Fruit fly (Drosophila melanogaster) whole organism, pupa: Measurements from ENCODE around the gene fy.
A peak's percentile ranks its signal among the peaks of the same experiment; 100 is the strongest.

Source experiments
- CG10348 ChIP-seq: fragments of 200-800 bp; sonication (Bioruptor generic); IDR thresholded peaks from 2 replicates; pipeline ENCODE4 v1.3.6; 2022; ENCODE audit warnings: missing biosample characterization, missing genetic modification characterization
- CG12605 ChIP-seq: fragments of 200-800 bp; sonication (Bioruptor generic); IDR thresholded peaks from 2 replicates; pipeline ENCODE4 v1.3.6; 2022; ENCODE audit warnings: missing biosample characterization, missing genetic modification characterization
- CG13204 ChIP-seq: fragments of 200-800 bp; sonication (Bioruptor generic); optimal IDR thresholded peaks from 2 replicates; lab custom pipeline; 2018; ENCODE audit warnings: missing biosample characterization, mild to moderate bottlenecking, missing genetic modification characterization, moderate library complexity
- CG14655 ChIP-seq: fragments of 200-800 bp; sonication (Bioruptor generic); optimal IDR thresholded peaks from 3 replicates; lab custom pipeline; 2017; ENCODE audit warnings: mild to moderate bottlenecking, missing biosample characterization, missing genetic modification reagents, missing genetic modification characterization
- CG15710 ChIP-seq: fragments of 200-800 bp; sonication (Bioruptor generic); optimal IDR thresholded peaks from 2 replicates; lab custom pipeline; 2018; ENCODE audit warnings: missing biosample characterization, mild to moderate bottlenecking, missing genetic modification characterization, moderate library complexity
- CG17806 ChIP-seq: fragments of 200-800 bp; sonication (Bioruptor generic); optimal IDR thresholded peaks from 2 replicates; lab custom pipeline; 2018; ENCODE audit warnings: missing biosample characterization, mild to moderate bottlenecking, missing genetic modification characterization, moderate library complexity
- CG32121 ChIP-seq: fragments of 200-800 bp; sonication (Bioruptor generic); IDR thresholded peaks from 2 replicates; pipeline ENCODE4 v1.3.6; 2022; ENCODE audit warnings: missing biosample characterization, missing genetic modification characterization
- CG34367 ChIP-seq: fragments of 200-800 bp; sonication (Bioruptor generic); optimal IDR thresholded peaks from 2 replicates; lab custom pipeline; 2018; ENCODE audit warnings: missing biosample characterization, mild to moderate bottlenecking, missing genetic modification characterization
- CG4496 ChIP-seq: fragments of 200-800 bp; sonication (Bioruptor generic); IDR thresholded peaks from 3 replicates; pipeline ENCODE4 v1.3.6; 2022; ENCODE audit warnings: missing biosample characterization, missing genetic modification characterization
- CG8159 ChIP-seq: fragments of 200-800 bp; sonication (Bioruptor generic); optimal IDR thresholded peaks from 3 replicates; lab custom pipeline; 2018; ENCODE audit warnings: missing biosample characterization, mild to moderate bottlenecking, missing genetic modification characterization, moderate library complexity
- CG8301 ChIP-seq: fragments of 200-800 bp; sonication (Bioruptor generic); optimal IDR thresholded peaks from 2 replicates; lab custom pipeline; 2018; ENCODE audit warnings: missing biosample characterization, mild to moderate bottlenecking, missing genetic modification characterization
- CG9948 ChIP-seq: fragments of 200-800 bp; sonication (Bioruptor generic); optimal IDR thresholded peaks from 2 replicates; lab custom pipeline; 2018; ENCODE audit warnings: missing biosample characterization, mild to moderate bottlenecking, missing genetic modification characterization, moderate library complexity
- D1 ChIP-seq: fragments of 200-800 bp; sonication (Bioruptor generic); optimal IDR thresholded peaks from 2 replicates; lab custom pipeline; 2018; ENCODE audit warnings: missing biosample characterization, mild to moderate bottlenecking, missing genetic modification characterization, moderate library complexity
- EcR ChIP-seq: fragments of 200-800 bp; sonication (Bioruptor generic); optimal IDR thresholded peaks from 3 replicates; lab custom pipeline; 2019; ENCODE audit warnings: missing biosample characterization, missing genetic modification characterization, mild to moderate bottlenecking, moderate library complexity, missing genetic modification reagents
- Ets98B ChIP-seq: fragments of 200-800 bp; sonication (Bioruptor generic); IDR thresholded peaks from 2 replicates; pipeline ENCODE4 v1.3.6; 2022; ENCODE audit warnings: missing biosample characterization, missing genetic modification characterization
- Pif1A ChIP-seq: fragments of 200-800 bp; sonication (Bioruptor generic); optimal IDR thresholded peaks from 3 replicates; lab custom pipeline; 2016; ENCODE audit warnings: missing biosample characterization, missing genetic modification characterization
- Pif1B ChIP-seq: fragments of 200-800 bp; sonication (Bioruptor generic); optimal IDR thresholded peaks from 3 replicates; lab custom pipeline; 2016; ENCODE audit warnings: missing biosample characterization, missing genetic modification characterization
- Snoo ChIP-seq: fragments of 200-800 bp; sonication (Bioruptor generic); optimal IDR thresholded peaks from 3 replicates; lab custom pipeline; 2017; ENCODE audit warnings: missing biosample characterization, mild to moderate bottlenecking, missing genetic modification characterization, inconsistent platforms
- fd96Ca ChIP-seq: fragments of 200-800 bp; sonication (Bioruptor generic); IDR thresholded peaks from 3 replicates; pipeline ENCODE4 v1.3.6; 2022; ENCODE audit warnings: missing biosample characterization, missing genetic modification characterization
- gl ChIP-seq: fragments of 200-800 bp; sonication (Bioruptor generic); optimal IDR thresholded peaks from 2 replicates; lab custom pipeline; 2018; ENCODE audit warnings: missing biosample characterization, mild to moderate bottlenecking, missing genetic modification characterization
- rn ChIP-seq: fragments of 200-800 bp; sonication (Bioruptor generic); IDR thresholded peaks from 2 replicates; pipeline ENCODE4 v1.3.6; 2022; ENCODE audit warnings: missing biosample characterization, missing genetic modification characterization

The fy gene

dm6 chr2L:8418113-8418885 is 15.2 kb upstream of the fy start:
- TF ChIP-seq CG13204 (GFP tag; lab: Kevin White, UChicago) (peak; percentile 18), Pif1B (no peak), gl (tag; lab: Kevin White, UChicago) (peak; percentile 44)

- TF ChIP-seq CG12605 (GFP tag; lab: Robert Waterston, UW) (no peak), Pif1B (no peak), CG34367 (tag; lab: Kevin White, UChicago) (no peak), CG14655 (GFP tag; lab: Kevin White, UChicago) (no peak), Snoo (tag; lab: Kevin White, UChicago) (no peak), Pif1A (GFP tag; lab: Kevin White, UChicago) (no peak), CG15710 (tag; lab: Kevin White, UChicago) (no peak), D1 (no peak)
These were observed 14.5 kb upstream of the fy start for dm6 chr2L:8417562-8417961.

- TF ChIP-seq CG10348 (no peak), Pif1A (GFP tag; lab: Kevin White, UChicago) (peak; percentile 82), CG32121 (peak; percentile 19; the same call in 1 of the 2 replicates), EcR (GFP tag; lab: Kevin White, UChicago) (peak; percentile 97), D1 (peak; percentile 0), rn (no peak), CG8301 (peak; percentile 59), CG13204 (GFP tag; lab: Kevin White, UChicago) (peak; percentile 66), CG9948 (peak; percentile 65), fd96Ca (GFP tag; lab: Robert Waterston, UW) (0 out of 3 replicates have a peak, but pooled peaks have one; percentile 62), CG12605 (GFP tag; lab: Robert Waterston, UW) (peak; percentile 35; the same call in 1 of the 2 replicates), Snoo (tag; lab: Kevin White, UChicago) (peak; percentile 69), Pif1B (peak; percentile 68), CG14655 (GFP tag; lab: Kevin White, UChicago) (peak; percentile 72), CG17806 (peak; percentile 65), CG15710 (tag; lab: Kevin White, UChicago) (peak; percentile 60), Ets98B (GFP tag; lab: Robert Waterston, UW) (peak; percentile 30; the same call in 1 of the 2 replicates), gl (tag; lab: Kevin White, UChicago) (peak; percentile 61), CG8159 (tag; lab: Kevin White, UChicago) (peak; percentile 69), CG4496 (GFP tag; lab: Robert Waterston, UW) (peak; percentile 65), CG34367 (tag; lab: Kevin White, UChicago) (peak; percentile 61)
These were observed 13.4 kb upstream of the fy start for dm6 chr2L:8416350-8417046.

dm6 chr2L:8414887-8415883 is 12.1 kb upstream of the fy start, which contains the start of the genes CG13398 and Akap200:
Gene CG13398 (minus strand): TSS chr2L:8415256.
Gene Akap200 (plus strand): TSS chr2L:8415690.
- peak; percentile 44; the same call in 1 of the 2 replicates for TF ChIP-seq CG32121
- peak; percentile 25; the same call in 1 of the 3 replicates for TF ChIP-seq fd96Ca (GFP tag; lab: Robert Waterston, UW)
- peak; percentile 35 for TF ChIP-seq Ets98B (GFP tag; lab: Robert Waterston, UW)
- 0 out of 3 replicates have a peak, but pooled peaks have one; percentile 15 for TF ChIP-seq CG4496 (GFP tag; lab: Robert Waterston, UW)
- no peak for TF ChIP-seq rn
- TF ChIP-seq CG8159 (tag; lab: Kevin White, UChicago) = peak; percentile 57
- TF ChIP-seq Pif1B = peak; percentile 44
- peak; percentile 28 for TF ChIP-seq CG9948
- TF ChIP-seq D1 = peak; percentile 39
- TF ChIP-seq CG10348 = no peak
- TF ChIP-seq CG17806 = no peak
- TF ChIP-seq CG15710 (tag; lab: Kevin White, UChicago) = peak; percentile 28
- TF ChIP-seq, all 21 proteins: peak for 9

- TF ChIP-seq EcR (GFP tag; lab: Kevin White, UChicago) (peak; percentile 57), CG8159 (tag; lab: Kevin White, UChicago) (no peak)
These were observed 8.4 kb upstream of the fy start, which contains the start of gene Naglu for dm6 chr2L:8411530-8411929. Gene Naglu (minus strand): TSS chr2L:8411868.
